Fruit fly (Drosophila melanogaster) whole organism, embryonic: Measurements from ENCODE around the gene bora.

ENCODE experiments used
- CG17361 ChIP-seq: fragments of 200-800 bp; sonication (Bioruptor generic); IDR thresholded peaks from 3 replicates; pipeline ENCODE4 v1.3.6; 2022; ENCODE audit warnings: missing biosample characterization, missing genetic modification characterization
- Dp ChIP-seq: fragments of 200-800 bp; sonication (Bioruptor generic); optimal IDR thresholded peaks from 2 replicates; lab custom pipeline; 2018; ENCODE audit warnings: missing biosample characterization, mild to moderate bottlenecking, missing genetic modification characterization, moderate library complexity
- Fer2 ChIP-seq: fragments of 200-800 bp; sonication (Bioruptor generic); optimal IDR thresholded peaks from 2 replicates; lab custom pipeline; 2018; ENCODE audit warnings: missing biosample characterization, mild to moderate bottlenecking, missing genetic modification characterization, moderate library complexity

DNA sequence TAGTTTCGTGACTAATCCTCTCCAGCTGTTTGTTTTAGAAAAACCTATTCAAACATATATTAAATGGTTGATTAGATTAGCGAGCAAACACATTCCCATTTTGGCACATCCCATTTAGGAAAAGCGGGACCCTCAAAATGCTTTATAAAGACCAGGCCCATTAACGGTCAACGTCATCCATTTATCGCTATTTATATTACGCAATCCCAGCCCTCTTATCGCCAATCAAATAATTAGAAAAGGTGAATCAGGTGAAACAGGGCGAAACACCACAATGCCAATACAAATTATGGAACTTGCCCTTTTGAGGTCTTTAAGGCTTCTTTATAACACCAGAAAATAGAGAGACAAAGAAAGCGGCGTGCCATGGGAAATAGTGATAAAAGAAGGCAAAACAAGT, 15.6 kb downstream of the bora start:
- TF ChIP-seq Dp (GFP tag; lab: Kevin White, UChicago) (no peak), CG17361 (no peak), Fer2 (no peak)
